Fruit fly (Drosophila melanogaster) whole organism, embryonic: ENCODE results near the gene lin-52.

Experiments used
- Adf1 ChIP-seq: fragments of 200-800 bp; sonication (Bioruptor generic); IDR thresholded peaks from 2 replicates; pipeline ENCODE4 v1.3.6; 2022; ENCODE audit warnings: missing biosample characterization, missing genetic modification characterization
- Bgb ChIP-seq: fragments of 200-800 bp; sonication (Bioruptor generic); IDR thresholded peaks from 2 replicates; pipeline ENCODE4 v1.3.6; 2022; ENCODE audit warnings: missing biosample characterization, missing genetic modification characterization; ENCODE audit not compliant: partially characterized antibody
- CG10209 ChIP-seq: fragments of 200-800 bp; sonication (Bioruptor generic); optimal IDR thresholded peaks from 3 replicates; lab custom pipeline; 2017; ENCODE audit warnings: missing biosample characterization, mild to moderate bottlenecking, missing genetic modification characterization, missing genetic modification reagents
- CG10565 ChIP-seq: fragments of 200-800 bp; sonication (Bioruptor generic); optimal IDR thresholded peaks from 3 replicates; lab custom pipeline; 2016; ENCODE audit warnings: missing biosample characterization, mild to moderate bottlenecking, missing genetic modification characterization
- CG11504 ChIP-seq: fragments of 200-800 bp; sonication (Bioruptor generic); optimal IDR thresholded peaks from 3 replicates; lab custom pipeline; 2019; ENCODE audit warnings: missing biosample characterization, mild to moderate bottlenecking, missing genetic modification characterization, moderate library complexity
- CG12744 ChIP-seq: fragments of 200-800 bp; sonication (Bioruptor generic); optimal IDR thresholded peaks from 2 replicates; lab custom pipeline; 2016; ENCODE audit warnings: missing biosample characterization, missing genetic modification characterization
- CG14014 ChIP-seq: fragments of 200-800 bp; sonication (Bioruptor generic); IDR thresholded peaks from 2 replicates; pipeline ENCODE4 v1.3.6; 2022; ENCODE audit warnings: missing biosample characterization, missing genetic modification characterization
- CG15479 ChIP-seq: fragments of 200-800 bp; sonication (Bioruptor generic); optimal IDR thresholded peaks from 3 replicates; lab custom pipeline; 2019; ENCODE audit warnings: missing biosample characterization, mild to moderate bottlenecking, missing genetic modification characterization, moderate library complexity
- CG16815 ChIP-seq: fragments of 200-800 bp; sonication (Bioruptor generic); optimal IDR thresholded peaks from 3 replicates; lab custom pipeline; 2017; ENCODE audit warnings: missing biosample characterization, mild to moderate bottlenecking, missing genetic modification characterization
- CG17612 ChIP-seq: fragments of 200-800 bp; sonication (Bioruptor generic); IDR thresholded peaks from 2 replicates; pipeline ENCODE4 v1.3.6; 2022; ENCODE audit warnings: missing biosample characterization, missing genetic modification characterization
- CG17802 ChIP-seq: fragments of 200-800 bp; sonication (Bioruptor generic); optimal IDR thresholded peaks from 2 replicates; lab custom pipeline; 2018; ENCODE audit warnings: missing biosample characterization, mild to moderate bottlenecking, missing genetic modification characterization, moderate library complexity
- CG2199 ChIP-seq: fragments of 200-800 bp; sonication (Bioruptor generic); IDR thresholded peaks from 3 replicates; pipeline ENCODE4 v1.3.6; 2022; ENCODE audit warnings: missing biosample characterization, missing genetic modification characterization
- CG30403 ChIP-seq: fragments of 200-800 bp; sonication (Bioruptor generic); optimal IDR thresholded peaks from 3 replicates; lab custom pipeline; 2016; ENCODE audit warnings: missing biosample characterization, missing genetic modification characterization
- CG31441 ChIP-seq: fragments of 200-800 bp; sonication (Bioruptor generic); IDR thresholded peaks from 2 replicates; pipeline ENCODE4 v1.3.6; 2022; ENCODE audit warnings: missing biosample characterization, missing genetic modification characterization
- CG3281 ChIP-seq: fragments of 200-800 bp; sonication (Bioruptor generic); optimal IDR thresholded peaks from 3 replicates; lab custom pipeline; 2017; ENCODE audit warnings: missing biosample characterization, mild to moderate bottlenecking, missing genetic modification characterization
- CG4730 ChIP-seq: fragments of 200-800 bp; sonication (Bioruptor generic); IDR thresholded peaks from 2 replicates; pipeline ENCODE4 v1.3.6; 2022; ENCODE audit warnings: missing biosample characterization, missing genetic modification characterization
- CG6175 ChIP-seq: fragments of 200-800 bp; sonication (Bioruptor generic); IDR thresholded peaks from 3 replicates; pipeline ENCODE4 v1.3.6; 2022; ENCODE audit warnings: missing biosample characterization, missing genetic modification characterization
- CG7745 ChIP-seq: fragments of 200-800 bp; sonication (Bioruptor generic); optimal IDR thresholded peaks from 2 replicates; lab custom pipeline; 2018; ENCODE audit warnings: missing biosample characterization, mild to moderate bottlenecking, missing genetic modification characterization, moderate library complexity
- CG9215 ChIP-seq: fragments of 200-800 bp; sonication (Bioruptor generic); IDR thresholded peaks from 2 replicates; pipeline ENCODE4 v1.3.6; 2022; ENCODE audit warnings: missing biosample characterization, missing genetic modification characterization
- Dip2 ChIP-seq: fragments of 200-800 bp; sonication (Bioruptor generic); IDR thresholded peaks from 2 replicates; pipeline ENCODE4 v1.3.6; 2022; ENCODE audit warnings: missing biosample characterization, missing genetic modification characterization
- Ets65A ChIP-seq: fragments of 200-800 bp; sonication (Bioruptor generic); peaks from one replicate; lab custom pipeline; 2016; ENCODE audit warnings: missing biosample characterization, missing genetic modification characterization
- Gug ChIP-seq: fragments of 200-800 bp; sonication (Bioruptor generic); IDR thresholded peaks from 4 replicates; pipeline ENCODE4 v1.3.6; 2022; ENCODE audit warnings: missing biosample characterization, missing genetic modification characterization
- HHEX ChIP-seq: fragments of 200-800 bp; sonication (Bioruptor generic); optimal IDR thresholded peaks from 3 replicates; lab custom pipeline; 2017; ENCODE audit warnings: missing biosample characterization, mild to moderate bottlenecking, missing genetic modification characterization, missing genetic modification reagents
- HLH4C ChIP-seq: fragments of 200-800 bp; sonication (Bioruptor generic); IDR thresholded peaks from 3 replicates; pipeline ENCODE4 v1.3.6; 2022; ENCODE audit warnings: missing biosample characterization, missing genetic modification characterization; ENCODE audit not compliant: partially characterized antibody
- Hand ChIP-seq: fragments of 200-800 bp; sonication (Bioruptor generic); optimal IDR thresholded peaks from 2 replicates; lab custom pipeline; 2017; ENCODE audit warnings: mild to moderate bottlenecking, missing biosample characterization, missing genetic modification reagents, missing genetic modification characterization
- Hsf ChIP-seq: fragments of 200-800 bp; sonication (Bioruptor generic); optimal IDR thresholded peaks from 3 replicates; lab custom pipeline; 2016; ENCODE audit warnings: missing biosample characterization, missing genetic modification characterization
- Jarid2 ChIP-seq: fragments of 200-800 bp; sonication (Bioruptor generic); optimal IDR thresholded peaks from 3 replicates; lab custom pipeline; 2017; ENCODE audit warnings: mild to moderate bottlenecking, missing biosample characterization, missing genetic modification reagents, missing genetic modification characterization
- Kr ChIP-seq: fragments of 200-800 bp; sonication (Bioruptor generic); optimal IDR thresholded peaks from 2 replicates; lab custom pipeline; 2017; ENCODE audit warnings: missing biosample characterization, mild to moderate bottlenecking, missing genetic modification characterization
- Oli ChIP-seq: fragments of 200-800 bp; sonication (Bioruptor generic); optimal IDR thresholded peaks from 2 replicates; lab custom pipeline; 2018; ENCODE audit warnings: missing biosample characterization, mild to moderate bottlenecking, missing genetic modification characterization, moderate library complexity
- Six4 ChIP-seq: fragments of 200-800 bp; sonication (Bioruptor generic); optimal IDR thresholded peaks from 2 replicates; lab custom pipeline; 2016; ENCODE audit warnings: missing biosample characterization, missing genetic modification characterization
- Xbp1 ChIP-seq: fragments of 200-800 bp; sonication (Bioruptor generic); optimal IDR thresholded peaks from 3 replicates; lab custom pipeline; 2016; ENCODE audit warnings: missing biosample characterization, mild to moderate bottlenecking, missing genetic modification characterization
- aop ChIP-seq: fragments of 200-800 bp; sonication (Bioruptor generic); IDR thresholded peaks from 2 replicates; pipeline ENCODE4 v1.3.6; 2022; ENCODE audit warnings: missing biosample characterization, missing genetic modification characterization
- ci ChIP-seq: fragments of 200-800 bp; sonication (Bioruptor generic); IDR thresholded peaks from 3 replicates; pipeline ENCODE4 v1.3.6; 2022; ENCODE audit warnings: missing biosample characterization, missing genetic modification characterization
- croc ChIP-seq: fragments of 200-800 bp; sonication (Bioruptor generic); conservative IDR thresholded peaks from 3 replicates; pipeline ENCODE4 v1.3.6; 2022; ENCODE audit warnings: missing biosample characterization, missing genetic modification characterization
- dan ChIP-seq: fragments of 200-800 bp; sonication (Bioruptor generic); IDR thresholded peaks from 2 replicates; pipeline ENCODE4 v1.3.6; 2022; ENCODE audit warnings: missing biosample characterization, missing genetic modification characterization
- ftz-f1 ChIP-seq: fragments of 200-800 bp; sonication (Bioruptor generic); optimal IDR thresholded peaks from 2 replicates; lab custom pipeline; 2016; ENCODE audit warnings: missing biosample characterization, missing genetic modification characterization
- fu2 ChIP-seq: fragments of 200-800 bp; sonication (Bioruptor generic); optimal IDR thresholded peaks from 2 replicates; lab custom pipeline; 2016; ENCODE audit warnings: missing biosample characterization, missing genetic modification characterization
- gcm ChIP-seq: fragments of 200-800 bp; sonication (Bioruptor generic); optimal IDR thresholded peaks from 2 replicates; lab custom pipeline; 2019; ENCODE audit warnings: missing biosample characterization, mild to moderate bottlenecking, missing genetic modification characterization, moderate library complexity
- lola ChIP-seq, 3 experiments: fragments of >200 bp in 2 of 3; fragments of 200-800 bp in 1 of 3; sonication (Bioruptor generic) in 1 of 3; optimal IDR thresholded peaks; 2 replicates each; lab custom pipeline; 2017 to 2019; ENCODE audit warnings: missing biosample characterization in 3 of 3, missing genetic modification characterization in 3 of 3, mild to moderate bottlenecking in 1 of 3, moderate library complexity in 1 of 3
- pan ChIP-seq, 4 experiments: fragments of >200 bp in 3 of 4; fragments of 200-800 bp in 1 of 4; sonication (Bioruptor generic) in 1 of 4; optimal IDR thresholded peaks in 3 of 4; IDR thresholded peaks in 1 of 4; 2 replicates each; pipeline versions ENCODE4 v1.3.6 to Lab custom; 2017 to 2022; ENCODE audit warnings: missing biosample characterization in 2 of 4, missing genetic modification characterization in 2 of 4, mixed read lengths in 1 of 4
- peb ChIP-seq: fragments of 200-800 bp; sonication (Bioruptor generic); IDR thresholded peaks from 2 replicates; pipeline ENCODE4 v1.3.6; 2022; ENCODE audit warnings: missing biosample characterization, missing genetic modification characterization
- ranshi ChIP-seq: fragments of 200-800 bp; sonication (Bioruptor generic); IDR thresholded peaks from 2 replicates; pipeline ENCODE4 v1.3.6; 2022; ENCODE audit warnings: missing biosample characterization, missing genetic modification characterization
- rib ChIP-seq: fragments of 200-800 bp; sonication (Bioruptor generic); IDR thresholded peaks from 2 replicates; pipeline ENCODE4 v1.3.6; 2022; ENCODE audit warnings: missing biosample characterization, missing genetic modification characterization
- row ChIP-seq: fragments of 200-800 bp; sonication (Bioruptor generic); IDR thresholded peaks from 3 replicates; pipeline ENCODE4 v1.3.6; 2022; ENCODE audit warnings: missing biosample characterization, missing genetic modification characterization
- sob ChIP-seq: fragments of 200-800 bp; sonication (Bioruptor generic); IDR thresholded peaks from 2 replicates; pipeline ENCODE4 v1.3.6; 2022; ENCODE audit warnings: missing biosample characterization, missing genetic modification characterization
- tap ChIP-seq: fragments of 200-800 bp; optimal IDR thresholded peaks from 3 replicates; lab custom pipeline; 2019; ENCODE audit warnings: missing biosample characterization, mild to moderate bottlenecking, missing genetic modification characterization, moderate library complexity
- trem ChIP-seq: fragments of 200-800 bp; optimal IDR thresholded peaks from 3 replicates; lab custom pipeline; 2019; ENCODE audit warnings: missing biosample characterization, mild to moderate bottlenecking, missing genetic modification characterization, moderate library complexity
- trh ChIP-seq: fragments of 200-800 bp; sonication (Bioruptor generic); optimal IDR thresholded peaks from 2 replicates; lab custom pipeline; 2016; ENCODE audit warnings: missing biosample characterization, missing genetic modification characterization
- z ChIP-seq: fragments of 200-800 bp; sonication (Bioruptor generic); IDR thresholded peaks from 3 replicates; pipeline ENCODE4 v1.3.6; 2022; ENCODE audit warnings: missing biosample characterization, missing genetic modification characterization

Gene lin-52

DNA sequence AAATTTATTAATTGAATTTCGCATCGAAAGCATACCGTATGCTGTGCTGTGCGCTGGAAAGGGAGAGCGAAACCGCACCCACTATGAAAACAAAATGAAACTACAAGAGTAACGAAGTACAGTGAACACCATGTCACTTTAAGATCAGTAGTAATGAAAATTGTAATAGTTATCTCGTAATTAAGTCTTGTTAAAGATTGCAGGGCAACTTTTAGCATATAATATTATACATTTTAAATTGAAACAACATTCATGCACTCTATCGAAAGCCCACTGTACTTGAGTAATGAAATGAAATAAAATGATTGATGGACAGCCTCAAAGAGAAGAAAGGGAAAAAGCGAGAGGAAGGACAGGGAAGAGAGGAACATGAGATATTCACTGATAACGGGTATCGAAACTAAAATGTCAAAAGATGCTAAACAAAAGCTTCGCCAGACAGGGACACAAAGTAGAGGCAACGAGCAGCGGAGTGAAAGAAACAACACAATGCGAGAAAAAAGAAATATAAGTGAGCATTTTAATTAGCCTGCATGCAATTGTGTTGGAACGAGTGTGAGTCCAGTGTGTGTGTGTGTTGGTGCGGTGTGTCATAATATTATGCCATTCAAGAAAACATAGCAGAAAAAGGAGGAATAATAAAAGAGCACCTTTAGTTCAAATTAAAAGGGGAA, 19.4 kb downstream of the lin-52 start (continued):
- peak; percentile 78 for TF ChIP-seq CG31441 (GFP tag; lab: Robert Waterston, UW)
- TF ChIP-seq lola (GFP tag; optimal IDR thresholded peaks at IDR 0.05; lab: Kevin White, UChicago): peak in 1 of 3 experiments; percentile 63
- peak; percentile 79 for TF ChIP-seq Hsf (GFP tag; lab: Kevin White, UChicago)
- no peak for TF ChIP-seq CG10565 (GFP tag; lab: Kevin White, UChicago)
- peak; percentile 15; the same call in 1 of the 2 replicates for TF ChIP-seq CG17612 (GFP tag; lab: Robert Waterston, UW)
- TF ChIP-seq tap: peak; percentile 74
- TF ChIP-seq Adf1 (GFP tag; lab: Robert Waterston, UW): 0 out of 2 replicates have a peak, but pooled peaks have one; percentile 32
- TF ChIP-seq CG2199 (GFP tag; lab: Robert Waterston, UW): no peak; the same call in 2 of the 3 replicates
- TF ChIP-seq CG14014 (GFP tag; lab: Robert Waterston, UW): peak; percentile 81
- TF ChIP-seq aop (GFP tag; lab: Robert Waterston, UW): no peak
- TF ChIP-seq CG3281 (GFP tag; lab: Kevin White, UChicago): peak; percentile 67
- peak; percentile 82 for TF ChIP-seq row (GFP tag; lab: Robert Waterston, UW)
- TF ChIP-seq croc (GFP tag; lab: Robert Waterston, UW): peak; percentile 65
- peak; percentile 76 for TF ChIP-seq gcm
- TF ChIP-seq Dip2 (GFP tag; lab: Robert Waterston, UW): no peak
- no peak for TF ChIP-seq Bgb (GFP tag; lab: Robert Waterston, UW)
- peak; percentile 52; the same call in 2 of the 4 replicates for TF ChIP-seq Gug (GFP tag; lab: Robert Waterston, UW)
- peak; percentile 26 for TF ChIP-seq fu2 (GFP tag; lab: Kevin White, UChicago)
- no peak for TF ChIP-seq CG7745 (tag; lab: Kevin White, UChicago)
- TF ChIP-seq CG30403 (GFP tag; lab: Kevin White, UChicago): peak; percentile 80
- no peak for TF ChIP-seq CG17802 (tag; lab: Kevin White, UChicago)
- TF ChIP-seq Kr (GFP tag; lab: Kevin White, UChicago): no peak
- TF ChIP-seq HHEX (GFP tag; lab: Kevin White, UChicago): peak; percentile 3
- TF ChIP-seq Ets65A (GFP tag; lab: Kevin White, UChicago): no peak
- TF ChIP-seq Jarid2 (GFP tag; lab: Kevin White, UChicago): no peak
- peak; percentile 59 for TF ChIP-seq Hand (GFP tag; lab: Kevin White, UChicago)
- peak; percentile 51 for TF ChIP-seq peb (GFP tag; lab: Robert Waterston, UW)
- no peak for TF ChIP-seq trh
- no peak for TF ChIP-seq z (GFP tag; lab: Robert Waterston, UW)
- peak; percentile 54; the same call in 1 of the 2 replicates for TF ChIP-seq CG9215 (GFP tag; lab: Robert Waterston, UW)
- TF ChIP-seq sob (GFP tag; lab: Robert Waterston, UW): peak; percentile 84
- no peak for TF ChIP-seq HLH4C (GFP tag; lab: Robert Waterston, UW)
- TF ChIP-seq dan (GFP tag; lab: Robert Waterston, UW): 0 out of 2 replicates have a peak, but pooled peaks have one; percentile 30
- peak; percentile 64 for TF ChIP-seq CG10209 (GFP tag; lab: Kevin White, UChicago)
- no peak for TF ChIP-seq ftz-f1 (GFP tag; lab: Kevin White, UChicago)
- TF ChIP-seq CG16815: peak; percentile 66
- TF ChIP-seq CG4730 (GFP tag; lab: Robert Waterston, UW): peak; percentile 66
- TF ChIP-seq pan (optimal IDR thresholded peaks at IDR 0.05; lab: Kevin White, UChicago): no peak
- peak in 1 of 2 experiments; percentile 82 for TF ChIP-seq pan (GFP tag; optimal IDR thresholded peaks at IDR 0.05 in 1 of 2, IDR thresholded peaks at IDR 0.05 in 1 of 2)
- TF ChIP-seq Oli (tag; lab: Kevin White, UChicago): peak; percentile 86
- TF ChIP-seq CG6175 (GFP tag; lab: Robert Waterston, UW): 0 out of 3 replicates have a peak, but pooled peaks have one; percentile 25
- TF ChIP-seq trem: peak; percentile 2
- TF ChIP-seq ranshi (GFP tag; lab: Robert Waterston, UW): peak; percentile 73
- peak; percentile 87 for TF ChIP-seq CG11504
- no peak for TF ChIP-seq CG15479
- TF ChIP-seq Six4 (GFP tag; lab: Kevin White, UChicago): no peak
- TF ChIP-seq ci (GFP tag; lab: Robert Waterston, UW): peak; percentile 90
- 0 out of 2 replicates have a peak, but pooled peaks have one; percentile 47 for TF ChIP-seq rib (GFP tag; lab: Robert Waterston, UW)
- peak; percentile 33 for TF ChIP-seq CG12744 (GFP tag; lab: Kevin White, UChicago)
- TF ChIP-seq Xbp1 (GFP tag; lab: Kevin White, UChicago): peak; percentile 82
